Worm (Caenorhabditis elegans): ENCODE measurements around the gene C09E7.7.

C09E7.7 gene

DNA sequence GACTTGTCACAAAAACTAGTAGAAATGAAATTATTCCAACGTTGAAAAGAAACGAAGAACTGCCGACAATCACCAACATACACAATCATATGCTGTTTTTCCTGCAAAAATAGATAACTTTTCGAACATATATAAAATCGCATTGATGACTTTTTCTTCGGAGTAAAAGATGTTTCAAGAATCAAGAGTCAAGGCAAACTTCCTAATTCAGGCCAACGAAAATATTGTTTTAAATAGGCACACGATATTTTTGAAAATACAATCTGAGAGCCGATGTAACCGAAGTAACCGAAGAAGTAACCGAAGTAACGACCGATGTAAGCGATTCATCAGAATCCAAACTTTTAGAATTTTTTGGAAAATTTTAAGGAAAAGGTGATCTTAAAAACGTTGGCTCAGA, 31.1 kb downstream of the C09E7.7 start, which contains the start of gene C09E7.10:
C09E7.10 (minus strand) TSS at position 101 of the 400 bp plus-strand sequence.
- TF ChIP-seq nhr-41 (GFP tag; IDR thresholded peaks at IDR 0.05) (no peak), mes-2 (tag; optimal IDR thresholded peaks at IDR 0.05; ENCODE audit: poor library complexity, severe bottlenecking) (no peak), attf-4 (tag; optimal IDR thresholded peaks at IDR 0.05) (no peak), egl-43 (GFP tag; IDR thresholded peaks at IDR 0.05) (no peak), lin-39 (tag; optimal IDR thresholded peaks at IDR 0.05) (no peak), nhr-10 (tag; optimal IDR thresholded peaks at IDR 0.05) (no peak), lin-15B (tag; optimal IDR thresholded peaks at IDR 0.05) (no peak), sdz-12 (GFP tag; optimal IDR thresholded peaks at IDR 0.05) (no peak), skn-1 (tag; optimal IDR thresholded peaks at IDR 0.05) (no peak), spr-3 (GFP tag; optimal IDR thresholded peaks at IDR 0.05) (no peak), spr-1 (tag; optimal IDR thresholded peaks at IDR 0.05) (no peak), nhr-102 (tag; optimal IDR thresholded peaks at IDR 0.05) (no peak), lim-7 (GFP tag; IDR thresholded peaks at IDR 0.05) (no peak), ZK337.2 (GFP tag; IDR thresholded peaks at IDR 0.05) (no peak), saeg-2 (GFP tag; IDR thresholded peaks at IDR 0.05) (no peak), D1046.2 (GFP tag; IDR thresholded peaks at IDR 0.05) (no peak), dve-1 (tag; optimal IDR thresholded peaks at IDR 0.05; ENCODE audit: insufficient read depth) (no peak), pha-4 (GFP tag; IDR thresholded peaks at IDR 0.05) (no peak), pha-4 (tag; optimal IDR thresholded peaks at IDR 0.05) (no peak), Y75B8A.6 (GFP tag; IDR thresholded peaks at IDR 0.05) (no peak), ztf-7 (tag; optimal IDR thresholded peaks at IDR 0.05) (no peak)

- TF ChIP-seq R02D3.7 (tag; optimal IDR thresholded peaks at IDR 0.05) (no peak), ceh-20 (GFP tag; IDR thresholded peaks at IDR 0.05) (no peak), unc-39 (tag; optimal IDR thresholded peaks at IDR 0.05) (no peak), mep-1 (tag; optimal IDR thresholded peaks at IDR 0.05) (no peak), saeg-2 (GFP tag; IDR thresholded peaks at IDR 0.05) (no peak), ctbp-1 (GFP tag; IDR thresholded peaks at IDR 0.05) (no peak), ces-1 (GFP tag; optimal IDR thresholded peaks at IDR 0.05) (no peak), madf-9 (GFP tag; conservative IDR thresholded peaks at IDR 0.05) (no peak), daf-12 (tag; optimal IDR thresholded peaks at IDR 0.05) (no peak), nhr-28 (tag; optimal IDR thresholded peaks at IDR 0.05) (no peak), nhr-237 (tag; optimal IDR thresholded peaks at IDR 0.05) (no peak), Y5F2A.4 (GFP tag; optimal IDR thresholded peaks at IDR 0.05) (no peak), T26A8.4 (GFP tag; IDR thresholded peaks at IDR 0.05) (no peak)
Observed at ce11 chrIII:6514673-6515072, 36.4 kb downstream of the C09E7.7 start, which contains the start of gene acr-5. TSS of gene acr-5 (minus strand) at chrIII:6514773.

DNA sequence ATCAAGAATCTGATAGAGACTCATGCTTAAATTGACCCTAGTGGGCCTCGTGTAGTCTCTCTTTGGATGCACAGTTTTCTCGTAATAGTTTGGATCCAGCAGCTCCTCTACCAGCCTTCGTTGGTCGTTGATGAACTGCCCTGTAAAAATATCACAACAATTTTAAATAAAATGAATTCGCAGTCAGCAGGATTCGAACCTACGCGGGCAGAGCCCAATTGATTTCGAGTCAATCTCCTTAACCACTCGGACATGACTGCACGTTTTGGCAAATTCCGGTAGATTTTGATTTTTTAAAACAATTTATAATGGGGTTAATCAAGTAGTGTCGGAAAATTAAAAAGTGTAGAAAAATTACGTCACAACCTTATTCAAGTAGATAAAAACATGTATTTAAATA, 37.3 kb downstream of the C09E7.7 start:
- TF ChIP-seq lim-7 (GFP tag; IDR thresholded peaks at IDR 0.05), result 0 out of 2 replicates have a peak, but pooled peaks have one; percentile 54
- peak; percentile 61; the same call in 1 of the 2 replicates for TF ChIP-seq F44E2.7 (GFP tag; IDR thresholded peaks at IDR 0.05)
- TF ChIP-seq F26F4.8 (GFP tag; conservative IDR thresholded peaks at IDR 0.05), result 0 out of 2 replicates have a peak, but pooled peaks have one; percentile 8

DNA sequence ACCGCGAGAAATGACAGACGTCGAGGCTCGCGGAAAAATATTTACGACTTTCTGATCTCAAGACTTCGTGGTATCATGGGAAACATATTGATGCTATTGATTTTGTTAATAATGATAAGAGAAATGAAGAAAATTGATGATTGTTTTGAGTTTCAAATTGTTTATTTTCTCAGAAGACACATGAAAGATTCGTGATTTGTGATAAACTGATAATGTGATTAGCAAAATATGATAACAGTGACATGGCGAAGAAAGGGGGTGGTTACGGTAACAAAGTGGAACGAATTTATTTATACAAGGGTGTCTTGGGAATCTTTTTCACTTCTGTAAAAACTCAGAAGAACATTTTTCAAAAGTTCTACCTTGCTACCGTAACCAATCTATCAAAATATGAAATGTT, 41.7 kb downstream of the C09E7.7 start:
- 0 out of 2 replicates have a peak, but pooled peaks have one; percentile 8 for TF ChIP-seq tra-1 (GFP tag; IDR thresholded peaks at IDR 0.05)
- no peak for TF ChIP-seq daf-16 (GFP tag; optimal IDR thresholded peaks at IDR 0.05)
- TF ChIP-seq daf-16 (tag; optimal IDR thresholded peaks at IDR 0.05), result peak; percentile 73
- TF ChIP-seq mdl-1 (tag; optimal IDR thresholded peaks at IDR 0.05), result no peak
- no peak for TF ChIP-seq ztf-7 (tag; optimal IDR thresholded peaks at IDR 0.05)
- TF ChIP-seq dve-1 (tag; optimal IDR thresholded peaks at IDR 0.05; ENCODE audit: insufficient read depth), result peak; percentile 14
- TF ChIP-seq cey-2 (tag; optimal IDR thresholded peaks at IDR 0.05; ENCODE audit: borderline replicate concordance, insufficient read depth), result peak; percentile 44
- peak; percentile 22 for TF ChIP-seq T20F7.1 (GFP tag; optimal IDR thresholded peaks at IDR 0.05)
- TF ChIP-seq lin-29 (GFP tag; IDR thresholded peaks at IDR 0.05), result no peak
- TF ChIP-seq nhr-41 (GFP tag; IDR thresholded peaks at IDR 0.05), result no peak
- TF ChIP-seq hlh-11 (tag; optimal IDR thresholded peaks at IDR 0.05), result peak; percentile 36
- TF ChIP-seq F49E8.2 (tag; optimal IDR thresholded peaks at IDR 0.05; ENCODE audit: borderline replicate concordance), result no peak
- peak; percentile 31 for TF ChIP-seq hlh-30 (tag; optimal IDR thresholded peaks at IDR 0.05; ENCODE audit: insufficient read depth)
- no peak for TF ChIP-seq madf-9 (GFP tag; conservative IDR thresholded peaks at IDR 0.05)
- TF ChIP-seq nhr-28 (tag; optimal IDR thresholded peaks at IDR 0.05), result peak; percentile 20
- TF ChIP-seq dmd-6 (GFP tag; IDR thresholded peaks at IDR 0.05), result peak; percentile 44

Measured in whole organism, L4 larva.